Worm (Caenorhabditis elegans) whole organism, mixed stage, embryonic: ENCODE results near the gene Y2H9A.6.

Experiments used
- blmp-1 ChIP-seq: fragments of 150-350 bp; optimal IDR thresholded peaks from 2 replicates; lab custom pipeline; 2014; ENCODE audit warnings: missing biosample characterization, missing genetic modification characterization
- elt-1 ChIP-seq: sonication (generic microtip); optimal IDR thresholded peaks from 2 replicates; lab custom pipeline; 2017; ENCODE audit warnings: missing genetic modification characterization, mild to moderate bottlenecking, missing compliant biosample characterization, antibody characterized with exemption, moderate library complexity, borderline replicate concordance; ENCODE audit not compliant: insufficient read depth
- elt-3 ChIP-seq: fragments of 150-350 bp; optimal IDR thresholded peaks from 2 replicates; lab custom pipeline; 2014; ENCODE audit warnings: missing biosample characterization, missing genetic modification characterization
- ham-2 ChIP-seq: fragments of 200-800 bp; sonication (Bioruptor generic); optimal IDR thresholded peaks from 2 replicates; lab custom pipeline; 2018; ENCODE audit warnings: mild to moderate bottlenecking, missing genetic modification characterization, missing compliant biosample characterization
- lin-13 ChIP-seq: fragments of 150-350 bp; optimal IDR thresholded peaks from 2 replicates; lab custom pipeline; 2014; ENCODE audit warnings: missing biosample characterization, missing genetic modification characterization
- mab-5 ChIP-seq: fragments of 150-350 bp; optimal IDR thresholded peaks from 2 replicates; lab custom pipeline; 2014; ENCODE audit warnings: missing biosample characterization, missing genetic modification characterization
- nhr-12 ChIP-seq: fragments of 150-350 bp; optimal IDR thresholded peaks from 2 replicates; lab custom pipeline; 2014; ENCODE audit warnings: missing biosample characterization, missing genetic modification characterization
- nhr-237 ChIP-seq: fragments of 150-350 bp; optimal IDR thresholded peaks from 2 replicates; lab custom pipeline; 2014; ENCODE audit warnings: missing biosample characterization, missing genetic modification characterization
- nhr-28 ChIP-seq: fragments of 150-350 bp; optimal IDR thresholded peaks from 2 replicates; lab custom pipeline; 2014; ENCODE audit warnings: missing biosample characterization, missing genetic modification characterization
- sem-2 ChIP-seq: fragments of 200-800 bp; sonication (Bioruptor generic); optimal IDR thresholded peaks from 2 replicates; lab custom pipeline; 2018; ENCODE audit warnings: mild to moderate bottlenecking, missing genetic modification characterization, missing compliant biosample characterization
- unc-39 ChIP-seq: fragments of 150-350 bp; optimal IDR thresholded peaks from 2 replicates; lab custom pipeline; 2014; ENCODE audit warnings: missing biosample characterization, missing genetic modification characterization

DNA sequence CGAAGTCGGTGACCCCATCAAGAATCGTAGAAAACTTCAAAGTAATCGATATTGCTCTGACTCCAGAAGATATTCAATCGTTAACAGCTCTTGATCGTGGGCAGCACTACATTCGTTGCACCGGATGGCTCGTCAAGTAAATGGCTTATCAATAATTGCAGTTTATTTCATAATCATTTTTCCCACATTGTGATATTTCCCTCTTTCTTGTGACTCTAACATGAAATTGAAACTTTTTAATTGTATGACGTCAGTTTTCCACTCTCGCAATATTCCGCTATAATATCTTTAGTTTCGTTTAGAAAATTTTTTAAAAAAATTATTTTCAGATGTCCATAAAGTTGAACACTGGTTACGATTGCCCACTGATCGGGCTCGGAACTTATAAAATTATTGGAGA lies 35.7 kb upstream of the Y2H9A.6 start, which contains the start of gene F53F1.3:
- TF ChIP-seq nhr-237 (no peak), elt-1 (no peak), blmp-1 (no peak), nhr-28 (no peak), elt-3 (tag; lab: Kevin White, UChicago) (no peak), lin-13 (tag; lab: Kevin White, UChicago) (no peak), nhr-12 (tag; lab: Kevin White, UChicago) (no peak), mab-5 (no peak), sem-2 (GFP tag; lab: Kevin White, UChicago) (no peak), unc-39 (tag; lab: Kevin White, UChicago) (no peak), ham-2 (GFP tag; lab: Kevin White, UChicago) (no peak)
